Worm (Caenorhabditis elegans): Measurements from ENCODE around the gene F13D2.1.

F13D2.1 gene

DNA sequence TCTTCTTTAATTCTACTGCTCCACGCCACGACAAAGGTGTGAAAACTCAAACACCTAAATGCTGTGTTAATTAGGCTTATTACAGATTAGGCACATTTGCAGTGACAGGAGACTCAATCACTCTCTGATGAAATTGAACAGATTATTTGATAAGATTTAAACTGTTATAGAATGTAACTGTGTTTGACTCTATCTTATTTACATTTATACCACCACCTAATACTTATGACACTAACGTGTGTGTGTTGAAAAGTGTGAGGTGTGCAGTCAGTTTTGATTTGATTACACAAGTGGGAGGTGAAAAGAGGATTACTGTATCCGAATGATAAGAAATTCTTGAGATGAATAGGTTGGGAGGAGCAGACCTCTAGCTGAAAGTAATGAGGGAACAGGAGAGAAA lies 57.2 kb downstream of the F13D2.1 start:
- TF ChIP-seq ceh-22 (tag; optimal IDR thresholded peaks at IDR 0.05) (no peak), elt-2 (tag; optimal IDR thresholded peaks at IDR 0.05) (peak; percentile 49)

DNA sequence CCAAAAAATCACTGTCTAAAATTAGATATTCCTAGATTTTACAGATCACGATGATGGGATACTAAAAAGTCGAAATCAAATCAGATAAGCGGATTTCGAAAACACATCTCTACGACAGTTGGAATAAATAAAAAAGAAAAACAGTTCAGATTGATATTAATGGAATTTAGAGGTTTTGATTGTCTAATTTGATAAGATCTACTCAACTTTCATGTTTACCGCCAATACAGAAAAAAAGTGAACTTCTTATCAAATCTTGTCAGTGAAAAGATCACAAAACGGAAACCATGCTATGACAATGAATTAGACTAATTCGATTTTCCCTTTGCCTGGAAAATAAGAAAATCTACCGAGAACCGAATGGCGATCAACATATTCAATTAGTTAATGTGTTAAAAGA lies 63.2 kb downstream of the F13D2.1 start:
- TF ChIP-seq ets-4 (tag; optimal IDR thresholded peaks at IDR 0.05) = no peak
- no peak for TF ChIP-seq ceh-31 (tag; optimal IDR thresholded peaks at IDR 0.05)
- TF ChIP-seq syd-9 (tag; optimal IDR thresholded peaks at IDR 0.05) = no peak
- TF ChIP-seq elt-4 (tag; optimal IDR thresholded peaks at IDR 0.05) = no peak
- TF ChIP-seq fkh-6 (tag; optimal IDR thresholded peaks at IDR 0.05) = no peak
- TF ChIP-seq dmd-4 (tag; optimal IDR thresholded peaks at IDR 0.05; ENCODE audit: borderline replicate concordance) = no peak
- TF ChIP-seq pros-1 (tag; optimal IDR thresholded peaks at IDR 0.05) = no peak
- TF ChIP-seq zip-5 (tag; optimal IDR thresholded peaks at IDR 0.05) = no peak
- no peak for TF ChIP-seq dve-1 (tag; optimal IDR thresholded peaks at IDR 0.05)
- no peak for TF ChIP-seq gmeb-2 (tag; optimal IDR thresholded peaks at IDR 0.05)
- TF ChIP-seq ceh-18 (tag; optimal IDR thresholded peaks at IDR 0.05) = no peak

DNA sequence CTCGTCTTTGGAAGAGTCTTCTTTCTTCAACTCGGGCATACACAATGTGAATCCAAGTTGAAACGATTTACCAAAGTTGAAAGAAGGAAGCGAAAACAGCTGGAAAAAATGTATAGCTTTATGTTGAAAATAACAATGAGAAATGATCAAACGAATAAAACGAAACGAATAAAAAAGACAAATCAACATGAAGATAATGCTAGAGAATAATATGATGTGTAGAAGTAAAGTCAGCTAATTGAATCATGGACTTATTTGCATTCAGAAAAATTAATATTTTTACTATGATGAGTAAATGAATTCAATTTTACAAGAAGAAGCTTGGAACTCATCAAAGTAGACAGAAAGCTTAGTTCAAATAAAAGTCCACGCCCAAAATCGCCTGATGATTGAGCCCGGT lies 63.9 kb downstream of the F13D2.1 start, which contains the start of gene alr-1:
alr-1 (minus strand) TSS at position 101 of the 400 bp plus-strand sequence.
- TF ChIP-seq fkh-10 (GFP tag; optimal IDR thresholded peaks at IDR 0.05) (no peak), pqm-1 (tag; optimal IDR thresholded peaks at IDR 0.05) (no peak), unc-3 (GFP tag; conservative IDR thresholded peaks at IDR 0.05) (no peak), unc-3 (tag; optimal IDR thresholded peaks at IDR 0.05) (no peak), ets-4 (tag; optimal IDR thresholded peaks at IDR 0.05) (no peak), ceh-2 (tag; optimal IDR thresholded peaks at IDR 0.05) (no peak), syd-9 (tag; optimal IDR thresholded peaks at IDR 0.05) (no peak), C38D4.7 (GFP tag; optimal IDR thresholded peaks at IDR 0.05) (no peak), ahr-1 (tag; optimal IDR thresholded peaks at IDR 0.05) (no peak), ceh-19 (GFP tag; optimal IDR thresholded peaks at IDR 0.05) (no peak), pat-9 (tag; optimal IDR thresholded peaks at IDR 0.05) (no peak), hlh-13 (GFP tag; optimal IDR thresholded peaks at IDR 0.05) (no peak), ceh-48 (tag; optimal IDR thresholded peaks at IDR 0.05) (no peak), ceh-31 (tag; optimal IDR thresholded peaks at IDR 0.05) (no peak), dmd-4 (tag; optimal IDR thresholded peaks at IDR 0.05; ENCODE audit: borderline replicate concordance) (no peak), elt-4 (tag; optimal IDR thresholded peaks at IDR 0.05) (no peak), K09A11.1 (tag; optimal IDR thresholded peaks at IDR 0.05; ENCODE audit: insufficient read depth) (no peak), ceh-9 (tag; optimal IDR thresholded peaks at IDR 0.05) (no peak)

DNA sequence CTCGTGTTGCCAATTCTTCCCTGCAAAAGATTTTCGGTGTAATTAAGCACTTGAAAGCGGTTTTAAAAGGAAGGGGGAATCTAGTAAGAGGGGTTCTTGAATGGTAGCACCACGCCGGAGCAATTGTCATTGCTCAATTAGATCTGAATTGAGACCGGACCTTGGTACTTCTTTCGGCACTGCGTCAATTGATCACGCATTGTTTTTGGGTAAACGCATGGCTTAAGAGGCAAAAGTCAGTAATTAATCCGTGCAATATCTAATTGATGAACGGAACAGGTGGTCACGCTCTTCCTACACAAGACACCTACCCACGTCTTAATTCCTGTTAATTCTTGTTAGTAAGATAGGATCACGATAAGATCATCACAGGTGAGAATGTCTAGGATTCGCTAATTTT lies 65.4 kb downstream of the F13D2.1 start:
- TF ChIP-seq ref-2 (tag; optimal IDR thresholded peaks at IDR 0.05) (peak; percentile 11), K09A11.1 (tag; optimal IDR thresholded peaks at IDR 0.05; ENCODE audit: insufficient read depth) (no peak)

DNA sequence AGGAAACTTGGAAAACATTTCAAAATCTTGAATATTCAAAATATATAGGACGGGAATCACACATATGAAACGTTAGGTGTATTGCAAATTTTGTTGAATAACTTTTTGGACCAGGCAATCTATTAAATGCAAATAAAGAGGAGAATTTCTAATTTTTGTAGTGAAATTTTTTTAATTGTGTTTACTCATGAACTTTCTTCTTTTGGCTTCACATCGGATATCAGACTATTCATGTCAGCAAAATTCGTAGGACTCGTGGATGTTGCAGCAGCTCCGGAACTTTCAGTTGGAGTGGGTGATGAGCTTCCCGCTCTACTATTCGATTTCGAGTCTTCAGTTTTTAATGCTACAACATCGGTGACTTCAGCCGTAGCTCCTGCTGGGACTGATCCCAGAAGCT lies 67.0 kb downstream of the F13D2.1 start:
- no peak for TF ChIP-seq K09A11.1 (tag; optimal IDR thresholded peaks at IDR 0.05; ENCODE audit: insufficient read depth)
- no peak for TF ChIP-seq ets-4 (tag; optimal IDR thresholded peaks at IDR 0.05)
- no peak for TF ChIP-seq pax-1 (tag; optimal IDR thresholded peaks at IDR 0.05)
- TF ChIP-seq lin-11 (tag; optimal IDR thresholded peaks at IDR 0.05) = no peak
- no peak for TF ChIP-seq ceh-24 (tag; optimal IDR thresholded peaks at IDR 0.05)
- TF ChIP-seq elt-2 (tag; optimal IDR thresholded peaks at IDR 0.05) = no peak
- no peak for TF ChIP-seq ref-2 (tag; optimal IDR thresholded peaks at IDR 0.05)
- TF ChIP-seq C08G9.2 (tag; optimal IDR thresholded peaks at IDR 0.05) = no peak
- no peak for TF ChIP-seq rnt-1 (tag; optimal IDR thresholded peaks at IDR 0.05)
- no peak for TF ChIP-seq dmd-4 (tag; optimal IDR thresholded peaks at IDR 0.05; ENCODE audit: borderline replicate concordance)
- TF ChIP-seq ceh-31 (tag; optimal IDR thresholded peaks at IDR 0.05) = no peak
- TF ChIP-seq ceh-9 (tag; optimal IDR thresholded peaks at IDR 0.05) = no peak
- no peak for TF ChIP-seq lim-6 (tag; optimal IDR thresholded peaks at IDR 0.05)
- no peak for TF ChIP-seq gmeb-2 (tag; optimal IDR thresholded peaks at IDR 0.05)
- no peak for TF ChIP-seq F13H6.1 (tag; optimal IDR thresholded peaks at IDR 0.05)

Data from whole organism, late embryonic.